Worm (Caenorhabditis elegans): ENCODE results near the gene ints-5.

Gene ints-5

DNA sequence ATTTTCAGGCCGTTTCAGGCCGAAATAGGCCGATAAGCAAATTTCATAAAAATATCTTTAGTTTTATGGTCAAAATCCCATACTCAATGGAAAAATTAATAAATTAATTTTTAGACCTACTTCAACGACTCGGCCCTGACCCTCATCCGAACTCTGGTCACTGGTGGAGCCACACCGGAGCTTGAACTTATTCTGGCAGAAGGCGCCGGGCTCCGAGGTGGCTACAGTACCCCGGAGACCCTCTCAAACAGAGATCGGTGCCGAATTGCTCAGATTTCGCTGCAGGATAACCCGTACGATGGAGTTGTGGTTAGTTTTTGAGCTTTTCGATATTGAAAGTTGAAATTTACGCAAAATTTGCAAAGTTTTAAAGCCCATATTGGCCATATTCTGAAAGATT, 27.0 kb upstream of the ints-5 start:
- TF ChIP-seq elt-3 (tag; optimal IDR thresholded peaks at IDR 0.05) (no peak), ceh-39 (tag; optimal IDR thresholded peaks at IDR 0.05) (no peak), zip-8 (tag; optimal IDR thresholded peaks at IDR 0.05) (no peak)

DNA sequence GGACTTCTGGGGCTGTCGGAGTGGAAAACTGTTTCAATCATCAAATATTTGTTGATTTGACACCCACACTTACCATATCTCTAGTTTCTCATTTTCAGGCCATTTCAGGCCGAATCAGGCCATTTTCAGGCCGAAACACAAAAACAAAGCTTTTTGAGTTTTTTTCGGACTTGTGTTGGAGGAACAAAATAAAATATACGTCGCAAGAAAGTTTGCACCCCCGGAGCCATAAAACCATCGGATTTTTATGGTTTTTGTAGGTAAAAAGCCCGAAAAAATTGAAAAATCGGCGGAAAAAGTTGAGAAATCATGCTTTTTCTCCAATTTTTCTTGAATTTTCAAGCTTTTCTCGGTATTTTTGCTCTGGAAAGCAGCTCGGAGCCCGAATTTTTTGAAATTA, 25.2 kb upstream of the ints-5 start, which contains the start of gene Y51A2D.1:
Y51A2D.1 (plus strand) TSS at position 301 of the 400 bp plus-strand sequence.
- no peak for TF ChIP-seq drap-1 (GFP tag; optimal IDR thresholded peaks at IDR 0.05)
- no peak for TF ChIP-seq blmp-1 (tag; optimal IDR thresholded peaks at IDR 0.05)
- TF ChIP-seq lsy-2 (tag; optimal IDR thresholded peaks at IDR 0.05), result no peak
- TF ChIP-seq nhr-28 (tag; optimal IDR thresholded peaks at IDR 0.05), result no peak
- no peak for TF ChIP-seq nhr-12 (tag; optimal IDR thresholded peaks at IDR 0.05)

ce11 chrV:18511847-18512246, 21.9 kb upstream of the ints-5 start:
- TF ChIP-seq unc-39 (tag; optimal IDR thresholded peaks at IDR 0.05) (peak; percentile 85), ceh-43 (GFP tag; optimal IDR thresholded peaks at IDR 0.05) (no peak), mab-5 (tag; optimal IDR thresholded peaks at IDR 0.05) (no peak), zip-8 (tag; optimal IDR thresholded peaks at IDR 0.05) (no peak)

ce11 chrV:18516496-18516895, 17.3 kb upstream of the ints-5 start, which contains the start of gene hmit-1.1:
Gene hmit-1.1, plus strand, starts transcription at chrV:18516789.
- TF ChIP-seq lin-32 (GFP tag; optimal IDR thresholded peaks at IDR 0.05) (no peak), lsy-2 (tag; optimal IDR thresholded peaks at IDR 0.05) (no peak), zip-8 (tag; optimal IDR thresholded peaks at IDR 0.05) (no peak), unc-62 (GFP tag; optimal IDR thresholded peaks at IDR 0.05) (no peak), ham-2 (GFP tag; optimal IDR thresholded peaks at IDR 0.05) (no peak), blmp-1 (tag; optimal IDR thresholded peaks at IDR 0.05) (no peak), mab-5 (tag; optimal IDR thresholded peaks at IDR 0.05) (no peak), nhr-12 (tag; optimal IDR thresholded peaks at IDR 0.05) (no peak), M03D4.4 (tag; optimal IDR thresholded peaks at IDR 0.05) (no peak), ces-1 (GFP tag; optimal IDR thresholded peaks at IDR 0.05) (no peak), snpc-4 (tag; optimal IDR thresholded peaks at IDR 0.05) (no peak), bed-3 (GFP tag; optimal IDR thresholded peaks at IDR 0.05) (no peak), ceh-39 (tag; optimal IDR thresholded peaks at IDR 0.05) (no peak), sptf-1 (tag; optimal IDR thresholded peaks at IDR 0.05) (no peak), nhr-28 (tag; optimal IDR thresholded peaks at IDR 0.05) (no peak), pha-4 (tag; optimal IDR thresholded peaks at IDR 0.05) (no peak)

DNA sequence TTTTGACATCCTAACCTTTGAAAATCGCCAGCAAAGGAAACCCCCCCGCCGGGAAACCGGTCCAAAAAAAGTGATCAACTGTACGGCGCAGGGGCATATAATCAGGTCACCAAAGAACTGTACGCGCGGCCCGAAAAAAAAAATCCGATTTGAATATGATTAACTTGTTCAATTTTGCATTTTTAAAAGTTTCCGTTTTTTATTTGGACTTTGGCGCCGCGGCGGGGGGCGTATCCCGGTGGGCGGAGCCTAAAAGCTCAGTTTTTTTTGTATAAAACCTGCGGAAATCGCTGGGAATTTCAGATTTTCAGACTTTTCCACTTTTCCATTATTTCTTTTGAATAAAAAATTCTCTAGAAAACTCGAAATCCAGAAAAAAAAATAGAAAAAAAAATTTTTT, 9.3 kb upstream of the ints-5 start, which contains the start of gene hmit-1.2:
hmit-1.2 (plus strand) TSS at position 301 of the 400 bp plus-strand sequence.
- TF ChIP-seq lin-32 (GFP tag; optimal IDR thresholded peaks at IDR 0.05), result no peak
- no peak for TF ChIP-seq blmp-1 (tag; optimal IDR thresholded peaks at IDR 0.05)
- no peak for TF ChIP-seq elt-1 (tag; optimal IDR thresholded peaks at IDR 0.05; ENCODE audit: borderline replicate concordance, insufficient read depth)
- TF ChIP-seq unc-120 (tag; optimal IDR thresholded peaks at IDR 0.05; ENCODE audit: poor library complexity, severe bottlenecking), result no peak
- TF ChIP-seq lin-13 (tag; optimal IDR thresholded peaks at IDR 0.05), result no peak
- TF ChIP-seq nhr-2 (tag; optimal IDR thresholded peaks at IDR 0.05), result no peak
- TF ChIP-seq tbx-8 (GFP tag; optimal IDR thresholded peaks at IDR 0.05), result no peak
- no peak for TF ChIP-seq nhr-12 (tag; optimal IDR thresholded peaks at IDR 0.05)
- no peak for TF ChIP-seq nhr-28 (tag; optimal IDR thresholded peaks at IDR 0.05)
- no peak for TF ChIP-seq pha-4 (tag; optimal IDR thresholded peaks at IDR 0.05)
- no peak for TF ChIP-seq snpc-4 (tag; optimal IDR thresholded peaks at IDR 0.05)
- TF ChIP-seq cnd-1 (tag; optimal IDR thresholded peaks at IDR 0.05), result no peak
- no peak for TF ChIP-seq ceh-43 (GFP tag; optimal IDR thresholded peaks at IDR 0.05)
- no peak for TF ChIP-seq sem-2 (GFP tag; optimal IDR thresholded peaks at IDR 0.05)
- TF ChIP-seq mab-5 (tag; optimal IDR thresholded peaks at IDR 0.05), result no peak
- no peak for TF ChIP-seq unc-62 (GFP tag; optimal IDR thresholded peaks at IDR 0.05)

- TF ChIP-seq drap-1 (GFP tag; optimal IDR thresholded peaks at IDR 0.05) (no peak), zip-8 (tag; optimal IDR thresholded peaks at IDR 0.05) (peak; percentile 96)
Observed at ce11 chrV:18536015-18536414, 2.3 kb downstream of the ints-5 start.

ce11 chrV:18553750-18554149, 20.0 kb downstream of the ints-5 start, which contains the start of gene Y51A2D.8:
Gene Y51A2D.8, minus strand, starts transcription at chrV:18553850.
- TF ChIP-seq drap-1 (GFP tag; optimal IDR thresholded peaks at IDR 0.05) (no peak), mls-2 (tag; optimal IDR thresholded peaks at IDR 0.05) (no peak), ceh-39 (tag; optimal IDR thresholded peaks at IDR 0.05) (no peak)

Measured in whole organism, mixed stage, embryonic.